Worm (Caenorhabditis elegans): ENCODE results near the gene T28A8.4.

ce11 chrIII:13543434-13543833 is 40.0 kb downstream of the T28A8.4 start, which contains the start of gene acs-5:
- no peak for TF ChIP-seq flt-1 (GFP tag; IDR thresholded peaks at IDR 0.05)
- TF ChIP-seq med-1 (GFP tag; optimal IDR thresholded peaks at IDR 0.05; ENCODE audit: insufficient read depth) = no peak
- no peak for TF ChIP-seq cog-1 (tag; optimal IDR thresholded peaks at IDR 0.05)
- TF ChIP-seq T22C8.4 (GFP tag; IDR thresholded peaks at IDR 0.05) = no peak
- no peak for TF ChIP-seq ztf-23 (GFP tag; IDR thresholded peaks at IDR 0.05)

Data from whole organism, midembryonic.